Worm (Caenorhabditis elegans) whole organism, young adult: Measurements from ENCODE around the gene ZK262.19.

Experiments used
- F49E8.2 ChIP-seq: sonication (generic microtip); optimal IDR thresholded peaks from 3 replicates; lab custom pipeline; 2017; ENCODE audit warnings: missing genetic modification characterization, mild to moderate bottlenecking, missing compliant biosample characterization, antibody characterized with exemption, moderate library complexity; ENCODE audit not compliant: insufficient read depth
- F55B11.4 ChIP-seq: sonication (generic microtip); optimal IDR thresholded peaks from 2 replicates; lab custom pipeline; 2016; ENCODE audit warnings: missing compliant biosample characterization, missing genetic modification characterization, borderline replicate concordance; ENCODE audit not compliant: insufficient read depth
- T26A5.8 ChIP-seq: sonication (generic microtip); optimal IDR thresholded peaks from 2 replicates; lab custom pipeline; 2016; ENCODE audit warnings: missing genetic modification characterization, missing compliant biosample characterization
- Y53G8AR.9 ChIP-seq: fragments of 200-800 bp; sonication (Bioruptor generic); conservative IDR thresholded peaks from 2 replicates; pipeline ENCODE4 v1.3.6; 2022; ENCODE audit warnings: missing genetic modification reagents, missing genetic modification characterization, missing compliant biosample characterization
- him-1 ChIP-seq: sonication (generic microtip); optimal IDR thresholded peaks from 2 replicates; lab custom pipeline; 2016; ENCODE audit warnings: missing genotype, missing genetic modification reagents, missing genetic modification characterization, missing compliant biosample characterization
- lir-1 ChIP-seq: fragments of 200-800 bp; sonication (Bioruptor generic); conservative IDR thresholded peaks from 2 replicates; pipeline ENCODE4 v1.3.6; 2022; ENCODE audit warnings: missing genetic modification reagents, missing genetic modification characterization, missing compliant biosample characterization
- mes-4 ChIP-seq: sonication (generic microtip); optimal IDR thresholded peaks from 2 replicates; lab custom pipeline; 2016; ENCODE audit warnings: missing genotype, missing genetic modification characterization, missing compliant biosample characterization
- nhr-120 ChIP-seq: fragments of 200-800 bp; sonication (Bioruptor generic); IDR thresholded peaks from 2 replicates; pipeline ENCODE4 v1.3.6; 2022; ENCODE audit warnings: missing genetic modification characterization, missing compliant biosample characterization
- sea-2 ChIP-seq: fragments of 200-800 bp; sonication (Bioruptor generic); IDR thresholded peaks from 2 replicates; pipeline ENCODE4 v1.3.6; 2022; ENCODE audit warnings: missing genetic modification characterization, missing compliant biosample characterization
- unc-62 ChIP-seq: fragments of 150-350 bp; optimal IDR thresholded peaks from 2 replicates; lab custom pipeline; 2014; ENCODE audit warnings: missing biosample characterization, missing genetic modification reagents, missing genetic modification characterization

DNA sequence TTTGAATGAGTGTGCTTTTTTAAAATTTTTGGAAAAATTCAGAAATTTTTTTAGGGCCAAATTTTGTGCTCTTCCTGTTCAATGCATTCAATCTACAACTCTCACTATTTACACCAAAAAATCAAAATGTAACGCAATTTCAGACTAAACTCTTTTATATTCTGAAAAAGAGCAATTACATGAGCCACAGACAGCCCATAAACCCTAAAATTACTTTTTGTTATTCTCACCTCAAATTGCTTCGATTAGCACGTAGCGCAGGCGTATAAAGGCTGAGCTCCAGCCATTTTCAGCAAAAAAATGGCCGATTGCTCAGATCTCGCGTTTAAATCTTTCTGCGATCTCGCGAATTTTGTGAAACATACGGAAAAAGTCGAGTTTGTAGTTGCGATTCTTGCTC lies 6.0 kb upstream of the ZK262.19 start, which contains the start of gene srw-82:
- TF ChIP-seq F55B11.4 (tag; lab: Kevin White, UChicago) (no peak), him-1 (tag; lab: Kevin White, UChicago) (no peak), nhr-120 (GFP tag; lab: Robert Waterston, UW) (no peak), mes-4 (tag; lab: Kevin White, UChicago) (no peak), unc-62 (GFP tag; lab: Kevin White, UChicago) (no peak), Y53G8AR.9 (GFP tag; lab: Robert Waterston, UW) (no peak), F49E8.2 (no peak), lir-1 (GFP tag; lab: Robert Waterston, UW) (no peak), sea-2 (GFP tag; lab: Robert Waterston, UW) (no peak), T26A5.8 (tag; lab: Kevin White, UChicago) (no peak)
